Worm (Caenorhabditis elegans): ENCODE data around the gene Y38C1AA.6.

Y38C1AA.6 gene

ce11 chrIV:194442-194841 lies 31.8 kb downstream of the Y38C1AA.6 start, which contains the start of gene csn-3:
Gene csn-3, plus strand, starts transcription at chrIV:194742.
- no peak for TF ChIP-seq fkh-10 (GFP tag; optimal IDR thresholded peaks at IDR 0.05)
- no peak for TF ChIP-seq mab-9 (GFP tag; IDR thresholded peaks at IDR 0.05)
- no peak for TF ChIP-seq lin-13 (GFP tag; optimal IDR thresholded peaks at IDR 0.05)
- TF ChIP-seq unc-30 (tag; optimal IDR thresholded peaks at IDR 0.05): no peak
- TF ChIP-seq ceh-8 (GFP tag; optimal IDR thresholded peaks at IDR 0.05): no peak
- no peak for TF ChIP-seq zip-4 (GFP tag; optimal IDR thresholded peaks at IDR 0.05)
- TF ChIP-seq nhr-90 (tag; optimal IDR thresholded peaks at IDR 0.05; ENCODE audit: poor library complexity): no peak
- no peak for TF ChIP-seq tlp-1 (tag; optimal IDR thresholded peaks at IDR 0.05)
- no peak for TF ChIP-seq swsn-7 (tag; optimal IDR thresholded peaks at IDR 0.05)
- TF ChIP-seq ceh-82 (tag; optimal IDR thresholded peaks at IDR 0.05): no peak

DNA sequence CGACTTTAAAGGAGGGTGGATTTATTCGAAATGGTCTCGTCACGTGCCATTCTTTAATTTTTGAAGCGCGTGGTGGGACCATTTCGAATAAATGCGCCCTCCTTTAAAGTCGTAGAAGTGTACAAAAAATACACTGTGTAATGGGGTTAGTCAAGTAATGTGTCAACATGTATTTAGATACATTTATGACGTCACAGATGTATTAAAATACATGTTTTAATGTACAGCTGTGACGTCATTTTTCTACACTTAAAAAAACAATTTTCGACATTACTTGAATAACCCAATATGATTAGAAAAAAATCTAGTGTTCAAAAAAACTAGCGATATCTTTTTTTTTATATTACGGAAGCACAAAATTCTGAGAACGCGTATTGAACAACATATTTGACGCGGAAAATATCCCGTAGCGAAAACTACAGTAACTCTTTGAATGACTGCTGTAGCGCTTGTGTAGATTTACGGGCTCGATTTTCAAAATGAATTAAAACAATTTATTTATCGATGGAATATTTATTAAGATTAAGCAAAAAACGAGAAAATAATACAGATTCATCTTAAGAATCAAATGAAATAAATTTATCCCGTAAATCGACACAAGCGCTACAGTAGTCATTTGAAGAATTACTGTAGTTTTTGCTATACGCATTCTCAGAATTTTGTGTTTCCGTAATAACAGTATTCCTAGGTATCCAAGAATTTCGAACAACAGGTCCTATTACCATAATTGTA lies 40.5 kb downstream of the Y38C1AA.6 start, which contains the start of gene gfrp-1:
TSS of gene gfrp-1 (plus strand) at position 682 of the 732 bp plus-strand sequence.
- TF ChIP-seq unc-130 (tag; optimal IDR thresholded peaks at IDR 0.05) (no peak), aly-2 (tag; optimal IDR thresholded peaks at IDR 0.05) (no peak), elt-2 (tag; optimal IDR thresholded peaks at IDR 0.05) (no peak), ceh-63 (GFP tag; optimal IDR thresholded peaks at IDR 0.05) (no peak), unc-30 (tag; optimal IDR thresholded peaks at IDR 0.05) (no peak), dpl-1 (GFP tag; optimal IDR thresholded peaks at IDR 0.05) (no peak), lin-13 (GFP tag; optimal IDR thresholded peaks at IDR 0.05) (no peak), lin-14 (GFP tag; optimal IDR thresholded peaks at IDR 0.05) (no peak), unc-62 (GFP tag; optimal IDR thresholded peaks at IDR 0.05) (no peak), hpl-2 (GFP tag; optimal IDR thresholded peaks at IDR 0.05) (no peak), lin-15B (tag; optimal IDR thresholded peaks at IDR 0.05) (no peak), pqm-1 (tag; optimal IDR thresholded peaks at IDR 0.05) (no peak), nhr-71 (tag; optimal IDR thresholded peaks at IDR 0.05) (no peak), zag-1 (tag; optimal IDR thresholded peaks at IDR 0.05) (no peak), ztf-11 (tag; optimal IDR thresholded peaks at IDR 0.05) (no peak), sptf-1 (tag; optimal IDR thresholded peaks at IDR 0.05) (no peak), dsc-1 (tag; optimal IDR thresholded peaks at IDR 0.05) (no peak), isw-1 (GFP tag; IDR thresholded peaks at IDR 0.05) (no peak)

- TF ChIP-seq C34B4.2 (tag; optimal IDR thresholded peaks at IDR 0.05) (no peak), lir-3 (tag; optimal IDR thresholded peaks at IDR 0.05; ENCODE audit: poor library complexity) (no peak), zip-4 (GFP tag; optimal IDR thresholded peaks at IDR 0.05) (no peak), unc-98 (GFP tag; IDR thresholded peaks at IDR 0.05) (no peak)
Measured at ce11 chrIV:204998-205397, 42.4 kb downstream of the Y38C1AA.6 start, which contains the start of gene coa-1. Gene coa-1, plus strand, starts transcription at chrIV:205298.

DNA sequence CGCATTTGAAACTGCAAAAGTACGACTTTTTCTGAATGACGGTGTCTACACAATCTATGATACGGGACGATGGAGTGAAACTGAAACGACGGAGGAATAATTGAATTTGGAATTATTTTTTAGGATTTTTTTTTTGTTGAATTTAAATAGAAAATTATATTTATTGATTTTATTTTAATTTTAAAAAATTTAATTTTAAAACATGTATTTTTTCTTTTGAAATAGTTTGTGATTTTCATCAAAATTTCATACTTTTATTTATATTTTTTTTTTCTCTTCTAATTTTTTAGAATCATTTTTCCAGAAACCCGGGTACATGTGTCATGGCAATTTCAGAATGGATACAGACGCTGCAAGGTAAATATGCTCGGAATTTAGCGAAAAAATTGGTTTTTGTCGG lies 45.3 kb downstream of the Y38C1AA.6 start, which contains the start of gene Y38C1AA.1:
TSS of gene Y38C1AA.1 (plus strand) at position 301 of the 400 bp plus-strand sequence.
- TF ChIP-seq unc-30 (tag; optimal IDR thresholded peaks at IDR 0.05) (no peak), nhr-85 (tag) (no peak), pax-3 (tag; optimal IDR thresholded peaks at IDR 0.05) (no peak), aha-1 (tag; optimal IDR thresholded peaks at IDR 0.05) (no peak), vab-15 (tag; optimal IDR thresholded peaks at IDR 0.05) (no peak), unc-98 (GFP tag; IDR thresholded peaks at IDR 0.05) (no peak), pqm-1 (tag; optimal IDR thresholded peaks at IDR 0.05) (no peak), ets-5 (GFP tag; IDR thresholded peaks at IDR 0.05) (no peak), Y116A8C.19 (tag; optimal IDR thresholded peaks at IDR 0.05; ENCODE audit: borderline replicate concordance) (no peak), sptf-1 (tag; optimal IDR thresholded peaks at IDR 0.05) (no peak), zag-1 (tag; optimal IDR thresholded peaks at IDR 0.05) (no peak)

Data from whole organism, L1 larva.